Worm (Caenorhabditis elegans): ENCODE results near the gene fbxa-35.

Gene fbxa-35

ce11 chrIII:1303414-1303813 is 7.9 kb downstream of the fbxa-35 start, which contains the start of gene fbxa-75:
fbxa-75 (plus strand) TSS chrIII:1303714.
- TF ChIP-seq blmp-1 (tag; optimal IDR thresholded peaks at IDR 0.05) (no peak), C16A3.4 (tag; optimal IDR thresholded peaks at IDR 0.05) (no peak), hlh-4 (tag; optimal IDR thresholded peaks at IDR 0.05) (no peak), tbx-2 (tag; optimal IDR thresholded peaks at IDR 0.05) (no peak), F16B12.6 (tag; optimal IDR thresholded peaks at IDR 0.05) (no peak), nhr-11 (tag; optimal IDR thresholded peaks at IDR 0.05) (no peak), nhr-28 (tag; optimal IDR thresholded peaks at IDR 0.05) (no peak), alr-1 (tag; optimal IDR thresholded peaks at IDR 0.05; ENCODE audit: borderline replicate concordance) (no peak), aha-1 (tag; optimal IDR thresholded peaks at IDR 0.05) (no peak), ztf-11 (tag; optimal IDR thresholded peaks at IDR 0.05) (no peak), nhr-84 (tag; optimal IDR thresholded peaks at IDR 0.05) (no peak), mep-1 (tag; optimal IDR thresholded peaks at IDR 0.05) (no peak), nhr-20 (tag; optimal IDR thresholded peaks at IDR 0.05) (no peak), fkh-8 (tag; optimal IDR thresholded peaks at IDR 0.05) (no peak), nhr-12 (tag; optimal IDR thresholded peaks at IDR 0.05) (no peak), lin-35 (GFP tag; optimal IDR thresholded peaks at IDR 0.05) (no peak), lin-13 (GFP tag; optimal IDR thresholded peaks at IDR 0.05) (no peak), xbp-1 (tag; optimal IDR thresholded peaks at IDR 0.05) (no peak), nhr-237 (tag; optimal IDR thresholded peaks at IDR 0.05) (no peak)

ce11 chrIII:1307333-1307732 is 11.9 kb downstream of the fbxa-35 start:
- no peak for TF ChIP-seq efl-3 (GFP tag; optimal IDR thresholded peaks at IDR 0.05)
- TF ChIP-seq nhr-76 (tag; optimal IDR thresholded peaks at IDR 0.05), result no peak
- no peak for TF ChIP-seq efl-1 (optimal IDR thresholded peaks at IDR 0.05)
- peak in 1 of 2 experiments; percentile 51 for TF ChIP-seq efl-1 (GFP tag; optimal IDR thresholded peaks at IDR 0.05 in 1 of 2)
- no peak for TF ChIP-seq nhr-85 (tag)

- TF ChIP-seq lin-13 (GFP tag; optimal IDR thresholded peaks at IDR 0.05), result no peak
- no peak for TF ChIP-seq unc-98 (GFP tag; IDR thresholded peaks at IDR 0.05)
- TF ChIP-seq rnt-1 (tag; optimal IDR thresholded peaks at IDR 0.05), result no peak
- no peak for TF ChIP-seq C16A3.4 (tag; optimal IDR thresholded peaks at IDR 0.05)
- no peak for TF ChIP-seq nhr-47 (tag; optimal IDR thresholded peaks at IDR 0.05)
- TF ChIP-seq elt-2 (tag; optimal IDR thresholded peaks at IDR 0.05), result peak; percentile 55
- peak; percentile 59 for TF ChIP-seq skn-1 (tag; optimal IDR thresholded peaks at IDR 0.05)
- TF ChIP-seq nhr-85 (tag), result no peak
- no peak for TF ChIP-seq sup-37 (GFP tag; optimal IDR thresholded peaks at IDR 0.05)
- TF ChIP-seq alr-1 (tag; optimal IDR thresholded peaks at IDR 0.05; ENCODE audit: borderline replicate concordance), result no peak
- TF ChIP-seq fkh-8 (tag; optimal IDR thresholded peaks at IDR 0.05), result no peak
- TF ChIP-seq xbp-1 (tag; optimal IDR thresholded peaks at IDR 0.05), result no peak
- no peak for TF ChIP-seq mab-9 (GFP tag; IDR thresholded peaks at IDR 0.05)
- TF ChIP-seq mdl-1 (tag; optimal IDR thresholded peaks at IDR 0.05), result no peak
- 0 out of 2 replicates have a peak, but pooled peaks have one; percentile 3 for TF ChIP-seq nhr-19 (GFP tag; conservative IDR thresholded peaks at IDR 0.05)
- no peak for TF ChIP-seq lin-14 (GFP tag; optimal IDR thresholded peaks at IDR 0.05)
- no peak for TF ChIP-seq unc-130 (tag; optimal IDR thresholded peaks at IDR 0.05)
Measured at ce11 chrIII:1308209-1308608, 12.7 kb downstream of the fbxa-35 start, which contains the start of gene fbxa-79. fbxa-79 (minus strand) TSS chrIII:1308294.

ce11 chrIII:1308887-1309286 is 13.4 kb downstream of the fbxa-35 start, which contains the start of gene Y82E9BL.12:
Y82E9BL.12 (plus strand) TSS chrIII:1309187.
- TF ChIP-seq ceh-8 (GFP tag; optimal IDR thresholded peaks at IDR 0.05), result no peak
- TF ChIP-seq efl-1 (optimal IDR thresholded peaks at IDR 0.05), result no peak
- peak in 1 of 2 experiments; percentile 6 for TF ChIP-seq efl-1 (GFP tag; optimal IDR thresholded peaks at IDR 0.05 in 1 of 2)

ce11 chrIII:1311367-1311766 is 15.9 kb downstream of the fbxa-35 start:
- TF ChIP-seq C34B4.2 (tag; optimal IDR thresholded peaks at IDR 0.05) (no peak), hlh-4 (tag; optimal IDR thresholded peaks at IDR 0.05) (no peak), nhr-237 (tag; optimal IDR thresholded peaks at IDR 0.05) (no peak), ztf-4 (tag; optimal IDR thresholded peaks at IDR 0.05) (no peak), irx-1 (tag; optimal IDR thresholded peaks at IDR 0.05) (no peak), unc-130 (tag; optimal IDR thresholded peaks at IDR 0.05) (no peak), jun-1 (tag; optimal IDR thresholded peaks at IDR 0.05) (no peak), pqm-1 (tag; optimal IDR thresholded peaks at IDR 0.05) (no peak), nhr-85 (tag) (no peak)

All from whole organism, L1 larva.